Fruit fly (Drosophila melanogaster): Measurements from ENCODE around the gene CG14546.

The CG14546 gene

DNA sequence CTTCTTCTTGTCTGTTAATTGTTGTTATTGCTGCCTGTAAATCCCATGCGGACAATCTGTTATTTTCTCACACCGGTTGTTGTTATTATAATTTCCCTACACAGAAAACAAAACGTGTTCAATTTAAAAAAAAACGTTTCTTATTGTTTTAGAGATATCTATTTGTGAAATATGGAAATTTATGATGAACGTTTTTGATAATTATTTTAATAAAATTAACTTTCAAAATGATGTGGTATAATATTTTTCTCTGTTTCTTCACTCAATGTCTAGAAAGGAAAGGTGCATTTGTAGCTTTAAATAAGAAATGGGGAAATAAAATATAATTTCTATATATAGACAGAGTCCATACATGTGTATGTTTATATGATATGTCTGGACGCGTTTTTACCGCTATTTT lies 38.1 kb downstream of the CG14546 start (continued):
- 0 out of 2 replicates have a peak, but pooled peaks have one; percentile 50 for TF ChIP-seq ranshi (GFP tag; IDR thresholded peaks at IDR 0.05)
- peak; percentile 83 for TF ChIP-seq dmrt99B (tag; optimal IDR thresholded peaks at IDR 0.05)
- TF ChIP-seq Dbx (GFP tag; IDR thresholded peaks at IDR 0.05), result no peak
- peak; percentile 4 for TF ChIP-seq CG4707 (GFP tag; optimal IDR thresholded peaks at IDR 0.05)
- TF ChIP-seq CG3847 (GFP tag; IDR thresholded peaks at IDR 0.05), result no peak
- TF ChIP-seq chinmo (GFP tag; IDR thresholded peaks at IDR 0.05; ENCODE audit: partially characterized antibody), result no peak
- TF ChIP-seq CG16815 (GFP tag; optimal IDR thresholded peaks at IDR 0.05), result peak; percentile 30
- TF ChIP-seq CG6254 (GFP tag; optimal IDR thresholded peaks at IDR 0.05), result peak; percentile 31
- peak; percentile 54; the same call in 1 of the 2 replicates for TF ChIP-seq ap (GFP tag; IDR thresholded peaks at IDR 0.05)
- peak; percentile 24 for TF ChIP-seq CG12155 (GFP tag; optimal IDR thresholded peaks at IDR 0.05)
- peak; percentile 13 for TF ChIP-seq Nf-YC (tag; optimal IDR thresholded peaks at IDR 0.05)
- peak; percentile 11 for TF ChIP-seq trh (GFP tag; optimal IDR thresholded peaks at IDR 0.05)
- TF ChIP-seq CG4820 (GFP tag; optimal IDR thresholded peaks at IDR 0.05), result peak; percentile 24
- no peak for TF ChIP-seq Doc3 (GFP tag; IDR thresholded peaks at IDR 0.05; ENCODE audit: partially characterized antibody)
- TF ChIP-seq CG12659 (GFP tag; optimal IDR thresholded peaks at IDR 0.05), result peak; percentile 57
- no peak for TF ChIP-seq Doc2 (GFP tag; IDR thresholded peaks at IDR 0.05)
- TF ChIP-seq CG2120 (GFP tag; optimal IDR thresholded peaks at IDR 0.05), result peak; percentile 3
- TF ChIP-seq Sox100B (GFP tag; optimal IDR thresholded peaks at IDR 0.05), result peak; percentile 81
- peak; percentile 83 for TF ChIP-seq CG11504 (tag; optimal IDR thresholded peaks at IDR 0.05)
- TF ChIP-seq CG2875 (GFP tag; optimal IDR thresholded peaks at IDR 0.05), result peak; percentile 65
- peak; percentile 8 for TF ChIP-seq CG13775 (GFP tag; optimal IDR thresholded peaks at IDR 0.05)
- TF ChIP-seq CG1602 (GFP tag; optimal IDR thresholded peaks at IDR 0.05), result peak; percentile 65
- peak; percentile 72 for TF ChIP-seq CG4424 (GFP tag; optimal IDR thresholded peaks at IDR 0.05)
- no peak for TF ChIP-seq cg (GFP tag; optimal IDR thresholded peaks at IDR 0.05)
- peak; percentile 31 for TF ChIP-seq odd (GFP tag; optimal IDR thresholded peaks at IDR 0.05)
- TF ChIP-seq lov (optimal IDR thresholded peaks at IDR 0.05), result no peak
- TF ChIP-seq lov (GFP tag; IDR thresholded peaks at IDR 0.05), result 0 out of 3 replicates have a peak, but pooled peaks have one; percentile 12
- peak; percentile 82 for TF ChIP-seq D19A (tag; optimal IDR thresholded peaks at IDR 0.05)
- TF ChIP-seq NC2α (GFP tag; optimal IDR thresholded peaks at IDR 0.05), result no peak
- TF ChIP-seq Fer3 (tag; optimal IDR thresholded peaks at IDR 0.05), result peak; percentile 54
- peak; percentile 20 for TF ChIP-seq CG16863 (GFP tag; optimal IDR thresholded peaks at IDR 0.05)
- peak; percentile 81 for TF ChIP-seq Ssrp (tag; optimal IDR thresholded peaks at IDR 0.05)
- peak; percentile 29 for TF ChIP-seq Vsx1 (GFP tag; optimal IDR thresholded peaks at IDR 0.05)
- peak; percentile 91 for TF ChIP-seq gsb-n (tag; optimal IDR thresholded peaks at IDR 0.05)
- no peak for TF ChIP-seq tx (GFP tag; optimal IDR thresholded peaks at IDR 0.05)
- TF ChIP-seq CG2712 (tag; optimal IDR thresholded peaks at IDR 0.05), result peak; percentile 91
- no peak for TF ChIP-seq wdn (GFP tag; IDR thresholded peaks at IDR 0.05)
- peak; percentile 68 for TF ChIP-seq Hr3 (GFP tag; optimal IDR thresholded peaks at IDR 0.05)
- peak in 1 of 2 experiments; percentile 48 for TF ChIP-seq dpn (GFP tag; optimal IDR thresholded peaks at IDR 0.05)
- peak; percentile 90 for TF ChIP-seq CG17361 (GFP tag; IDR thresholded peaks at IDR 0.05)
- peak; percentile 71 for TF ChIP-seq nerfin-1 (tag; optimal IDR thresholded peaks at IDR 0.05)
- peak; percentile 66 for TF ChIP-seq CG2202 (tag; optimal IDR thresholded peaks at IDR 0.05)
- TF ChIP-seq hb (GFP tag; IDR thresholded peaks at IDR 0.05; ENCODE audit: partially characterized antibody), result no peak
- TF ChIP-seq CG14710 (tag; optimal IDR thresholded peaks at IDR 0.05), result peak; percentile 88
- TF ChIP-seq CG9797 (GFP tag; optimal IDR thresholded peaks at IDR 0.05), result no peak
- TF ChIP-seq CG7987 (GFP tag; optimal IDR thresholded peaks at IDR 0.05), result no peak
- TF ChIP-seq zf30C (GFP tag; optimal IDR thresholded peaks at IDR 0.05), result peak; percentile 49
- TF ChIP-seq croc (GFP tag; conservative IDR thresholded peaks at IDR 0.05), result peak; percentile 61
- peak; percentile 87 for TF ChIP-seq CG10979 (tag; optimal IDR thresholded peaks at IDR 0.05)
- no peak for TF ChIP-seq mirr (GFP tag; optimal IDR thresholded peaks at IDR 0.05)

Data from whole organism, embryonic.